Fruit fly (Drosophila melanogaster) whole organism, wandering third instar larva: ENCODE results near the gene CG33768.
A peak's percentile ranks its signal among the peaks of the same experiment; 100 is the strongest.

Experiments
- Abd-B ChIP-seq: fragments of >200 bp; optimal IDR thresholded peaks from 2 replicates; lab custom pipeline; 2017; ENCODE audit warnings: missing biosample characterization, missing genetic modification characterization
- CG32264 ChIP-seq: fragments of 200-800 bp; sonication (Bioruptor generic); optimal IDR thresholded peaks from 2 replicates; lab custom pipeline; 2016; ENCODE audit warnings: missing biosample characterization, missing genetic modification characterization
- CG9705 ChIP-seq: fragments of 200-800 bp; sonication (Bioruptor generic); optimal IDR thresholded peaks from 2 replicates; lab custom pipeline; 2018; ENCODE audit warnings: missing biosample characterization, mild to moderate bottlenecking, missing genetic modification characterization
- CrebA ChIP-seq: fragments of 200-800 bp; sonication (Bioruptor generic); optimal IDR thresholded peaks from 2 replicates; lab custom pipeline; 2016; ENCODE audit warnings: missing biosample characterization, mild to moderate bottlenecking, missing genetic modification characterization, borderline replicate concordance
- Dfd ChIP-seq: fragments of >200 bp; optimal IDR thresholded peaks from 2 replicates; lab custom pipeline; 2017; ENCODE audit warnings: missing biosample characterization, missing genetic modification characterization
- Dif ChIP-seq: fragments of 200-275, 200-300 bp; sonication (Bioruptor generic); optimal IDR thresholded peaks from 2 replicates; lab custom pipeline; 2018; ENCODE audit warnings: missing biosample characterization, missing genetic modification characterization; ENCODE audit not compliant: partially characterized antibody
- GATAd ChIP-seq: sonication (Bioruptor generic); optimal IDR thresholded peaks from 2 replicates; lab custom pipeline; 2016; ENCODE audit warnings: missing biosample characterization, missing genetic modification characterization
- HLH106 ChIP-seq: fragments of 200-800 bp; optimal IDR thresholded peaks from 3 replicates; lab custom pipeline; 2019; ENCODE audit warnings: missing biosample characterization, mild to moderate bottlenecking, missing genetic modification characterization, moderate library complexity
- Hnf4 ChIP-seq: fragments of 200-800 bp; sonication (Bioruptor generic); optimal IDR thresholded peaks from 2 replicates; lab custom pipeline; 2016; ENCODE audit warnings: missing biosample characterization, mild to moderate bottlenecking, missing genetic modification characterization
- Hr78 ChIP-seq: fragments of >200 bp; optimal IDR thresholded peaks from 2 replicates; lab custom pipeline; 2017; ENCODE audit warnings: missing biosample characterization, missing genetic modification characterization
- Hr83 ChIP-seq: fragments of 200-300 bp; sonication (Bioruptor generic); optimal IDR thresholded peaks from 2 replicates; lab custom pipeline; 2016; ENCODE audit warnings: missing biosample characterization, mild to moderate bottlenecking, missing genetic modification characterization, moderate library complexity; ENCODE audit not compliant: poor library complexity, severe bottlenecking
- Jra ChIP-seq: sonication (Bioruptor generic); optimal IDR thresholded peaks from 2 replicates; lab custom pipeline; 2016; ENCODE audit warnings: missing biosample characterization, missing genetic modification characterization
- N ChIP-seq: fragments of >200 bp; optimal IDR thresholded peaks from 2 replicates; lab custom pipeline; 2018; ENCODE audit warnings: missing biosample characterization, missing external identifiers, missing genetic modification characterization
- OdsH ChIP-seq: fragments of 200-800 bp; sonication (Bioruptor generic); optimal IDR thresholded peaks from 2 replicates; lab custom pipeline; 2016; ENCODE audit warnings: missing biosample characterization, mild to moderate bottlenecking, missing genetic modification characterization
- Rel ChIP-seq, 2 experiments: fragments of 200-800 bp; sonication (Bioruptor generic) in 1 of 2; optimal IDR thresholded peaks; 2 replicates in 1 of 2; 3 replicates in 1 of 2; lab custom pipeline; 2016 to 2019; ENCODE audit warnings: mild to moderate bottlenecking in 2 of 2, missing biosample characterization in 2 of 2, missing genetic modification characterization in 2 of 2, moderate library complexity in 1 of 2
- Sp1 ChIP-seq: fragments of 200-800 bp; sonication (Bioruptor generic); optimal IDR thresholded peaks from 3 replicates; lab custom pipeline; 2019; ENCODE audit warnings: missing biosample characterization, mild to moderate bottlenecking, missing genetic modification characterization, moderate library complexity
- Vsx2 ChIP-seq: fragments of 200-300, 225-300 bp; sonication (Bioruptor generic); optimal IDR thresholded peaks from 2 replicates; lab custom pipeline; 2018; ENCODE audit warnings: missing biosample characterization, missing genetic modification characterization; ENCODE audit not compliant: partially characterized antibody
- br ChIP-seq: fragments of 200-800 bp; sonication (Bioruptor generic); optimal IDR thresholded peaks from 2 replicates; lab custom pipeline; 2016; ENCODE audit warnings: missing biosample characterization, missing genetic modification characterization
- brk ChIP-seq: fragments of 200-800 bp; sonication (Bioruptor generic); optimal IDR thresholded peaks from 2 replicates; lab custom pipeline; 2016; ENCODE audit warnings: missing biosample characterization, mild to moderate bottlenecking, missing genetic modification characterization
- dl ChIP-seq, 2 experiments: fragments of 175-275, 200-275 bp in 1 of 2; fragments of 200-275 bp in 1 of 2; sonication (Bioruptor generic); optimal IDR thresholded peaks; lab custom pipeline; 2018; ENCODE audit warnings: mild to moderate bottlenecking in 2 of 2, missing biosample characterization in 2 of 2, missing genetic modification characterization in 2 of 2, moderate library complexity in 2 of 2; ENCODE audit not compliant: partially characterized antibody in 2 of 2, insufficient read depth in 1 of 2
- dmrt93B ChIP-seq: fragments of 200-800 bp; sonication (Bioruptor generic); optimal IDR thresholded peaks from 2 replicates; lab custom pipeline; 2018; ENCODE audit warnings: missing biosample characterization, mild to moderate bottlenecking, missing genetic modification characterization
- ey ChIP-seq: fragments of 200-800 bp; sonication (Bioruptor generic); optimal IDR thresholded peaks from 2 replicates; lab custom pipeline; 2016; ENCODE audit warnings: missing biosample characterization, missing genetic modification characterization
- foxo ChIP-seq, 2 experiments: fragments of 200-800 bp; sonication (Bioruptor generic); optimal IDR thresholded peaks; 2 replicates in 1 of 2; 3 replicates in 1 of 2; lab custom pipeline; 2016 to 2017; ENCODE audit warnings: missing biosample characterization in 2 of 2, missing genetic modification characterization in 2 of 2
- fru ChIP-seq: fragments of 200-800 bp; sonication (Bioruptor generic); optimal IDR thresholded peaks from 3 replicates; lab custom pipeline; 2016; ENCODE audit warnings: missing biosample characterization, mild to moderate bottlenecking, missing genetic modification characterization
- h ChIP-seq: fragments of 200-800 bp; sonication (Bioruptor generic); optimal IDR thresholded peaks from 3 replicates; lab custom pipeline; 2016; ENCODE audit warnings: missing biosample characterization, mild to moderate bottlenecking, missing genetic modification characterization
- jim ChIP-seq: fragments of 175-275, 200-325 bp; sonication (Bioruptor generic); optimal IDR thresholded peaks from 2 replicates; lab custom pipeline; 2016; ENCODE audit warnings: missing biosample characterization, mild to moderate bottlenecking, missing genetic modification characterization
- lola ChIP-seq: fragments of >200 bp; optimal IDR thresholded peaks from 2 replicates; lab custom pipeline; 2017; ENCODE audit warnings: missing biosample characterization, missing genetic modification characterization
- pan ChIP-seq: fragments of >200 bp; optimal IDR thresholded peaks from 2 replicates; lab custom pipeline; 2017
- rgr ChIP-seq: fragments of 200-800 bp; sonication (Bioruptor generic); optimal IDR thresholded peaks from 3 replicates; lab custom pipeline; 2016; ENCODE audit warnings: missing biosample characterization, mild to moderate bottlenecking, missing genetic modification characterization
- sv ChIP-seq: fragments of 200-800 bp; sonication (Bioruptor generic); optimal IDR thresholded peaks from 3 replicates; lab custom pipeline; 2016; ENCODE audit warnings: missing biosample characterization, missing genetic modification characterization
- tai ChIP-seq: sonication (Bioruptor generic); optimal IDR thresholded peaks from 2 replicates; lab custom pipeline; 2016; ENCODE audit warnings: missing biosample characterization, missing genetic modification characterization
- usp ChIP-seq: fragments of >200 bp; optimal IDR thresholded peaks from 2 replicates; lab custom pipeline; 2017; ENCODE audit warnings: missing biosample characterization, missing genetic modification characterization

The CG33768 gene

DNA sequence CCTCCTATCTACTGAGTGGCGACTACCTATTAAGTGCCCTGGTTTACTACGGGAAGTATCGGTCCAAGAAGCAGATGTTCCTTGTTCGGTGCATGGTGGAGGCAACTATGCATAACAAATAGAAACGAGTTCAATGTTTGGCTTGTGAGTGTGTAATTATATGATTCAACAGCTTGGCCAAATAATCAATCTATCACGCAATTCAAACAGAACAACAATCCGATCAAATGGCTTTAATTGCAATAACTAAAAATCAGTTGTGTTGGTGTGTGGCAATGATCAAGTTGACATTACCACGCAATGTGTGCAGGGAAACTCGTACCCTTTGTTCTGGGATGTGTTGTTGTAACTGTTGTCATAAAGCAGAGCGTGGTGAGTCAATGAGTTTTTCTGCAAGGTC, 664 bp downstream of the CG33768 start, which contains the start of gene CG33769:
Gene CG33769 (plus strand): TSS at position 301 of the 400 bp plus-strand sequence.
- TF ChIP-seq brk = no peak
- no peak for TF ChIP-seq h (GFP tag; lab: Kevin White, UChicago)
- TF ChIP-seq CG9705 = no peak
- no peak for TF ChIP-seq tai
- no peak for TF ChIP-seq br (GFP tag; lab: Kevin White, UChicago)
- TF ChIP-seq CG32264 (GFP tag; lab: Kevin White, UChicago) = no peak
- no peak for TF ChIP-seq pan (lab: Kevin White, UChicago)
- no peak for TF ChIP-seq Hr78
- no peak for TF ChIP-seq Jra (GFP tag; lab: Kevin White, UChicago)

dm6 chr3L:22648372-22648771, 1.4 kb downstream of the CG33768 start, which contains the start of gene CG33770:
TSS of gene CG33770 (plus strand) at chr3L:22648672.
- TF ChIP-seq dmrt93B (GFP tag; lab: Kevin White, UChicago) (no peak), Dfd (GFP tag; lab: Kevin White, UChicago) (no peak), Dif (GFP tag; lab: Kevin White, UChicago) (no peak), Abd-B (GFP tag; lab: Kevin White, UChicago) (no peak), tai (no peak), Hr78 (no peak), Sp1 (GFP tag; lab: Kevin White, UChicago) (no peak), CG32264 (GFP tag; lab: Kevin White, UChicago) (no peak), Rel (GFP tag; optimal IDR thresholded peaks at IDR 0.05; lab: Kevin White, UChicago) (no peak), Rel (tag; optimal IDR thresholded peaks at IDR 0.05; lab: Kevin White, UChicago) (no peak), h (GFP tag; lab: Kevin White, UChicago) (no peak), fru (GFP tag; lab: Kevin White, UChicago) (no peak), GATAd (GFP tag; lab: Kevin White, UChicago) (no peak), usp (GFP tag; lab: Kevin White, UChicago) (no peak), jim (GFP tag; lab: Kevin White, UChicago) (no peak), foxo (GFP tag; optimal IDR thresholded peaks at IDR 0.05; lab: Kevin White, UChicago) (no peak), brk (no peak), lola (GFP tag; lab: Kevin White, UChicago) (no peak), N (no peak)

dm6 chr3L:22649096-22649495, 2.1 kb downstream of the CG33768 start, which contains the start of gene CG33771:
TSS of gene CG33771 (plus strand) at chr3L:22649396.
- TF ChIP-seq pan (lab: Kevin White, UChicago) (no peak), dmrt93B (GFP tag; lab: Kevin White, UChicago) (no peak)

- TF ChIP-seq rgr (no peak), tai (no peak), sv (no peak), OdsH (GFP tag; lab: Kevin White, UChicago) (no peak), h (GFP tag; lab: Kevin White, UChicago) (no peak), dmrt93B (GFP tag; lab: Kevin White, UChicago) (no peak), Sp1 (GFP tag; lab: Kevin White, UChicago) (no peak), Hr78 (no peak), Dif (GFP tag; lab: Kevin White, UChicago) (no peak)
Measured at dm6 chr3L:22652425-22652824, 5.5 kb downstream of the CG33768 start, which contains the start of gene CG33772. TSS of gene CG33772 (minus strand) at chr3L:22652525.

dm6 chr3L:22665110-22665509, 18.1 kb downstream of the CG33768 start:
- TF ChIP-seq Sp1 (GFP tag; lab: Kevin White, UChicago) = peak; percentile 1
- no peak for TF ChIP-seq Jra (GFP tag; lab: Kevin White, UChicago)
- no peak for TF ChIP-seq Rel (GFP tag; optimal IDR thresholded peaks at IDR 0.05; lab: Kevin White, UChicago)
- no peak for TF ChIP-seq Rel (tag; optimal IDR thresholded peaks at IDR 0.05; lab: Kevin White, UChicago)
- peak; percentile 46 for TF ChIP-seq h (GFP tag; lab: Kevin White, UChicago)
- no peak for TF ChIP-seq Hr78
- TF ChIP-seq rgr = peak; percentile 49
- TF ChIP-seq brk = no peak
- no peak for TF ChIP-seq jim (GFP tag; lab: Kevin White, UChicago)
- TF ChIP-seq foxo (GFP tag; optimal IDR thresholded peaks at IDR 0.05; lab: Kevin White, UChicago) = peak in 1 of 2 experiments; percentile 8
- peak; percentile 25 for TF ChIP-seq fru (GFP tag; lab: Kevin White, UChicago)
- no peak for TF ChIP-seq pan (lab: Kevin White, UChicago)
- TF ChIP-seq lola (GFP tag; lab: Kevin White, UChicago) = no peak
- no peak for TF ChIP-seq CrebA (GFP tag; lab: Kevin White, UChicago)
- TF ChIP-seq ey (GFP tag; lab: Kevin White, UChicago) = peak; percentile 44
- peak; percentile 11 for TF ChIP-seq OdsH (GFP tag; lab: Kevin White, UChicago)
- no peak for TF ChIP-seq CG32264 (GFP tag; lab: Kevin White, UChicago)
- no peak for TF ChIP-seq Vsx2 (GFP tag; lab: Kevin White, UChicago)
- TF ChIP-seq HLH106 = peak; percentile 27
- TF ChIP-seq tai = no peak
- no peak for TF ChIP-seq Hr83 (GFP tag; lab: Kevin White, UChicago)
- no peak for TF ChIP-seq dl (GFP tag; optimal IDR thresholded peaks at IDR 0.05; lab: Kevin White, UChicago; ENCODE audit: insufficient read depth in 1 of 2, partially characterized antibody in 2 of 2)
- TF ChIP-seq Hnf4 = no peak
- no peak for TF ChIP-seq CG9705
